Worm (Caenorhabditis elegans) whole organism, mixed stage, embryonic: ENCODE results near the gene F22F7.12.

Source experiments
- M03D4.4 ChIP-seq: sonication (generic microtip); optimal IDR thresholded peaks from 2 replicates; lab custom pipeline; 2017; ENCODE audit warnings: mild to moderate bottlenecking, missing genetic modification characterization, missing compliant biosample characterization
- bed-3 ChIP-seq: fragments of 200-800 bp; sonication (Bioruptor generic); optimal IDR thresholded peaks from 3 replicates; lab custom pipeline; 2018; ENCODE audit warnings: mild to moderate bottlenecking, missing genetic modification characterization, moderate library complexity, missing compliant biosample characterization
- blmp-1 ChIP-seq: fragments of 150-350 bp; optimal IDR thresholded peaks from 2 replicates; lab custom pipeline; 2014; ENCODE audit warnings: missing biosample characterization, missing genetic modification characterization
- ceh-43 ChIP-seq: fragments of 200-800 bp; sonication (Bioruptor generic); optimal IDR thresholded peaks from 2 replicates; lab custom pipeline; 2018; ENCODE audit warnings: mild to moderate bottlenecking, missing genetic modification characterization, moderate library complexity, missing compliant biosample characterization
- ceh-83 ChIP-seq: fragments of 200-800 bp; sonication (Bioruptor generic); optimal IDR thresholded peaks from 2 replicates; lab custom pipeline; 2018; ENCODE audit warnings: mild to moderate bottlenecking, missing genetic modification characterization, missing compliant biosample characterization
- ces-1 ChIP-seq: fragments of 150-350 bp; optimal IDR thresholded peaks from 2 replicates; lab custom pipeline; 2014; ENCODE audit warnings: missing biosample characterization, missing genetic modification reagents, missing genetic modification characterization
- drap-1 ChIP-seq: fragments of 200-800 bp; sonication (Bioruptor generic); optimal IDR thresholded peaks from 3 replicates; lab custom pipeline; 2018; ENCODE audit warnings: mild to moderate bottlenecking, missing genetic modification characterization, missing compliant biosample characterization
- elt-1 ChIP-seq: sonication (generic microtip); optimal IDR thresholded peaks from 2 replicates; lab custom pipeline; 2017; ENCODE audit warnings: missing genetic modification characterization, mild to moderate bottlenecking, missing compliant biosample characterization, antibody characterized with exemption, moderate library complexity, borderline replicate concordance; ENCODE audit not compliant: insufficient read depth
- elt-3 ChIP-seq: fragments of 150-350 bp; optimal IDR thresholded peaks from 2 replicates; lab custom pipeline; 2014; ENCODE audit warnings: missing biosample characterization, missing genetic modification characterization
- flh-1 ChIP-seq: fragments of 200-800 bp; sonication (Bioruptor generic); optimal IDR thresholded peaks from 2 replicates; lab custom pipeline; 2018; ENCODE audit warnings: mild to moderate bottlenecking, missing genetic modification characterization, moderate library complexity, missing compliant biosample characterization
- ham-2 ChIP-seq: fragments of 200-800 bp; sonication (Bioruptor generic); optimal IDR thresholded peaks from 2 replicates; lab custom pipeline; 2018; ENCODE audit warnings: mild to moderate bottlenecking, missing genetic modification characterization, missing compliant biosample characterization
- hlh-1 ChIP-seq: fragments of 150-350 bp; optimal IDR thresholded peaks from 2 replicates; lab custom pipeline; 2014; ENCODE audit warnings: missing biosample characterization, missing genetic modification reagents, missing genetic modification characterization
- lin-32 ChIP-seq: fragments of 200-800 bp; sonication (Bioruptor generic); optimal IDR thresholded peaks from 2 replicates; lab custom pipeline; 2018; ENCODE audit warnings: mild to moderate bottlenecking, missing genetic modification characterization, missing compliant biosample characterization
- lsy-2 ChIP-seq: fragments of 150-350 bp; optimal IDR thresholded peaks from 2 replicates; lab custom pipeline; 2014; ENCODE audit warnings: missing biosample characterization, missing genetic modification characterization
- mab-5 ChIP-seq: fragments of 150-350 bp; optimal IDR thresholded peaks from 2 replicates; lab custom pipeline; 2014; ENCODE audit warnings: missing biosample characterization, missing genetic modification characterization
- mls-2 ChIP-seq: sonication (generic microtip); optimal IDR thresholded peaks from 2 replicates; lab custom pipeline; 2016; ENCODE audit warnings: mild to moderate bottlenecking, missing genetic modification characterization, moderate library complexity, missing compliant biosample characterization
- nhr-12 ChIP-seq: fragments of 150-350 bp; optimal IDR thresholded peaks from 2 replicates; lab custom pipeline; 2014; ENCODE audit warnings: missing biosample characterization, missing genetic modification characterization
- nhr-237 ChIP-seq: fragments of 150-350 bp; optimal IDR thresholded peaks from 2 replicates; lab custom pipeline; 2014; ENCODE audit warnings: missing biosample characterization, missing genetic modification characterization
- nhr-28 ChIP-seq: fragments of 150-350 bp; optimal IDR thresholded peaks from 2 replicates; lab custom pipeline; 2014; ENCODE audit warnings: missing biosample characterization, missing genetic modification characterization
- nhr-76 ChIP-seq: sonication (generic microtip); optimal IDR thresholded peaks from 2 replicates; lab custom pipeline; 2017; ENCODE audit warnings: missing biosample characterization, missing genetic modification characterization
- pha-4 ChIP-seq: fragments of 150-350 bp; optimal IDR thresholded peaks from 2 replicates; lab custom pipeline; 2018; ENCODE audit warnings: missing biosample characterization, missing genetic modification reagents, missing genetic modification characterization
- snpc-4 ChIP-seq: fragments of 150-350 bp; optimal IDR thresholded peaks from 2 replicates; lab custom pipeline; 2014; ENCODE audit warnings: missing biosample characterization, missing genetic modification characterization
- sptf-1 ChIP-seq: sonication (generic microtip); optimal IDR thresholded peaks from 2 replicates; lab custom pipeline; 2017; ENCODE audit warnings: mild to moderate bottlenecking, missing genetic modification characterization, moderate library complexity, missing compliant biosample characterization
- tbx-8 ChIP-seq: fragments of 200-800 bp; sonication (Bioruptor generic); optimal IDR thresholded peaks from 2 replicates; lab custom pipeline; 2018; ENCODE audit warnings: mild to moderate bottlenecking, missing genetic modification characterization, moderate library complexity, missing compliant biosample characterization
- unc-120 ChIP-seq: sonication (generic microtip); optimal IDR thresholded peaks from 2 replicates; lab custom pipeline; 2017; ENCODE audit warnings: missing genetic modification characterization, missing compliant biosample characterization; ENCODE audit not compliant: poor library complexity, severe bottlenecking
- unc-62 ChIP-seq: fragments of 150-350 bp; optimal IDR thresholded peaks from 2 replicates; lab custom pipeline; 2014; ENCODE audit warnings: missing biosample characterization, missing genetic modification reagents, missing genetic modification characterization
- zip-8 ChIP-seq: fragments of 150-350 bp; optimal IDR thresholded peaks from 2 replicates; lab custom pipeline; 2014; ENCODE audit warnings: missing biosample characterization, missing genetic modification characterization

F22F7.12 gene

DNA sequence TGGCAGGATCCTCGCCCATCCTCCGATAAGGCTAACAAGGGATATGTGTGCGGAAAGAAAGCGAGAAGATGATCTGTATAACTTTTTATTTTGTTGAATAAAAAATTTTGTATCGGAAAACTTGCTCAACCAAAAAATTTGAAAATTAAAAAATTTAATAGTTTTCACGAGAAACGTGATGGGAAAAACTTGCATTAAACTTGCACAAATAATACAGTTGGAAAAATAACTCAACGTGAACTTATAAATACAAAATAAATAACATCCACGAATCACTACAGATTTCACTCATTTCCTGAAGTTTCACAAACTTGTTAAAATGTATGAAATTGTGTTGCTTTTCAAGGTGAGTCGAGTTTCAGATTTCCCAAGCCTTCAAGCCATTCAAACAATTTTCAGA, 45.3 kb downstream of the F22F7.12 start, which contains the start of gene F36F12.7:
TSS of gene F36F12.7 (plus strand) at position 301 of the 400 bp plus-strand sequence.
- no peak for TF ChIP-seq mls-2 (tag; lab: Kevin White, UChicago)
- TF ChIP-seq unc-120 (tag; lab: Kevin White, UChicago), result no peak
- no peak for TF ChIP-seq snpc-4
- no peak for TF ChIP-seq ces-1 (GFP tag; lab: Kevin White, UChicago)
- no peak for TF ChIP-seq ham-2
- no peak for TF ChIP-seq elt-3 (tag; lab: Kevin White, UChicago)
- no peak for TF ChIP-seq pha-4 (tag; lab: Kevin White, UChicago)
- no peak for TF ChIP-seq blmp-1 (tag; lab: Kevin White, UChicago)
- no peak for TF ChIP-seq unc-62 (GFP tag; lab: Kevin White, UChicago)
- TF ChIP-seq nhr-237, result no peak
- no peak for TF ChIP-seq lin-32 (GFP tag; lab: Kevin White, UChicago)
- TF ChIP-seq, all 35 proteins: peak for 0

DNA sequence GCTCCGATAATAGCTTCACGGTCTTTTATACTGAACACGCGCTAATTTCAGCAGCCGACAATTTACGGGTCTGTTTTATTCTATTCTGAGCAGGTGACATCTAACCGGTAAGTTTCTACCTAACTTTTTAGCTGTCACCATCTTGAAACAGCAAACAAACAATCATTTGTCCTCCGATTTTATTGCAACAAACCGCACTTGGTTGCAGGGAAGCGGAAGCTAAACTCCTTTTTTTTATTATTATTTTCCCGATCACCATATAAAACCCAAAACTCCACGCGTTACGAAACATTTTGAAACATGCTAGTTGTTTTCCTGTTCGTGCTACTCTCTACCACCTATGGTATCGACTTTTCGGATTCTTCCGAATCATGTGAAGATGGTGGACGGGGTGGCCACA, 46.7 kb downstream of the F22F7.12 start, which contains the start of gene clec-208:
TSS of gene clec-208 (plus strand) at position 301 of the 400 bp plus-strand sequence.
- TF ChIP-seq unc-120 (tag; lab: Kevin White, UChicago) (no peak), nhr-237 (no peak)

DNA sequence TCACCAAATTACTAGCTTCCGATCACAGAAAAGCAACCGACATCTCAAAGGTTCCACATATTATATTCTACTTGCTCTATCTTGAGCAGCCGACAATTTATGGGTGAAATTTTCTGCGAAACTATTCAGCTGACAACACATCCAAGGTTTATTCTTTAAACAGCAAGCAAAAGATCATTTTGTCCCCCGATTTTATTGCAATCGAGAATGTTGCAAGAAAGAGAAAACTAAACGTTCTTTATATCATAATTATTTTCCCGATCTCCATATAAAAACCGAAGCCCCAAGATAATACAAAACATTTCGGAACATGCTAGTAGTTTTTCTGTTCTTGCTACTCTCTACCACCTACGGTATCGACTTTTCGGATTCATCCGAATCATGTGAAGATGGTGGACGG, 48.5 kb downstream of the F22F7.12 start, which contains the start of gene clec-207:
TSS of gene clec-207 (plus strand) at position 301 of the 400 bp plus-strand sequence.
- TF ChIP-seq mab-5 (tag; lab: Kevin White, UChicago), result no peak
- TF ChIP-seq nhr-12, result no peak
- TF ChIP-seq elt-1 (tag; lab: Kevin White, UChicago), result no peak
- TF ChIP-seq ceh-83 (GFP tag; lab: Kevin White, UChicago), result no peak
- TF ChIP-seq nhr-76 (tag; lab: Kevin White, UChicago), result no peak
- TF ChIP-seq nhr-28 (tag; lab: Kevin White, UChicago), result no peak
- TF ChIP-seq lin-32 (GFP tag; lab: Kevin White, UChicago), result no peak
- TF ChIP-seq blmp-1 (tag; lab: Kevin White, UChicago), result no peak
- no peak for TF ChIP-seq zip-8
- no peak for TF ChIP-seq unc-62 (GFP tag; lab: Kevin White, UChicago)
- no peak for TF ChIP-seq M03D4.4 (tag; lab: Kevin White, UChicago)
- TF ChIP-seq elt-3 (tag; lab: Kevin White, UChicago), result no peak
- no peak for TF ChIP-seq tbx-8
- TF ChIP-seq nhr-237, result no peak
- TF ChIP-seq hlh-1 (tag; lab: Kevin White, UChicago), result no peak
- no peak for TF ChIP-seq flh-1 (GFP tag; lab: Kevin White, UChicago)
- TF ChIP-seq, all 35 proteins: peak for 0

DNA sequence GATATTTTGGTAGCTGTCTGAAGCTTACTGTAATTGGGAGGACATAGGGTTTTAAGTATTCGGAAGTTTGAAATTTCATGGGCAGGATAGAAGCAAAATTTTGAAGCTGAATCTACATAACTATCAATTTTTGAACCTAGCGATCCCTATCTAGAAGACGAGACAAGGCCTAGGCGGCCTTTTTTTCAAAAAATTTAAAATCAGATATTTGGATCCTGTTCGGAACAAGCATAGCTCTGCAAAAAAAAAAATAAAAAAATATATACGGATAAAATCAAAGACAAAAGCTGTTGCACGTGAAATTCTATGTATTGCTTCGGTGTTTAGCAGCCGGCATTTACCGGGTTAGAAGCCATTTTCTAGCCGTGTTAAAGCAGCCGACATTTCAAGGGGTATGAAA, 49.1 kb downstream of the F22F7.12 start, which contains the start of gene F36F12.2:
TSS of gene F36F12.2 (minus strand) at position 101 of the 400 bp plus-strand sequence.
- TF ChIP-seq sptf-1 (tag; lab: Kevin White, UChicago) (no peak), mls-2 (tag; lab: Kevin White, UChicago) (no peak), nhr-237 (no peak), drap-1 (no peak), flh-1 (GFP tag; lab: Kevin White, UChicago) (no peak), lsy-2 (no peak), M03D4.4 (tag; lab: Kevin White, UChicago) (no peak), ceh-43 (GFP tag; lab: Kevin White, UChicago) (no peak), unc-120 (tag; lab: Kevin White, UChicago) (no peak), nhr-28 (tag; lab: Kevin White, UChicago) (no peak), bed-3 (GFP tag; lab: Kevin White, UChicago) (no peak), ces-1 (GFP tag; lab: Kevin White, UChicago) (no peak)
